Fruit fly (Drosophila melanogaster) whole organism, embryonic: Measurements from ENCODE around the gene stet.
A peak's percentile ranks its signal among the peaks of the same experiment; 100 is the strongest.

ENCODE experiments used
- Ada2b ChIP-seq: fragments of 200-800 bp; sonication (Bioruptor generic); IDR thresholded peaks from 2 replicates; pipeline ENCODE4 v1.3.6; 2022; ENCODE audit warnings: missing biosample characterization, missing genetic modification characterization
- Atf-2 ChIP-seq: fragments of 200-800 bp; sonication (Bioruptor generic); optimal IDR thresholded peaks from 2 replicates; lab custom pipeline; 2016; ENCODE audit warnings: missing biosample characterization, missing genetic modification characterization
- CG11093 ChIP-seq: fragments of 200-800 bp; sonication (Bioruptor generic); IDR thresholded peaks from 3 replicates; pipeline ENCODE4 v1.3.6; 2022; ENCODE audit warnings: missing biosample characterization, missing genetic modification characterization
- CG12155 ChIP-seq: fragments of 200-800 bp; sonication (Bioruptor generic); optimal IDR thresholded peaks from 3 replicates; lab custom pipeline; 2016; ENCODE audit warnings: missing biosample characterization, missing genetic modification characterization
- CG12391 ChIP-seq: fragments of 200-800 bp; sonication (Bioruptor generic); optimal IDR thresholded peaks from 3 replicates; lab custom pipeline; 2018; ENCODE audit warnings: missing biosample characterization, mild to moderate bottlenecking, missing genetic modification characterization, moderate library complexity
- CG1603 ChIP-seq: fragments of 200-800 bp; sonication (Bioruptor generic); optimal IDR thresholded peaks from 2 replicates; lab custom pipeline; 2019; ENCODE audit warnings: missing biosample characterization, mild to moderate bottlenecking, missing genetic modification characterization, moderate library complexity
- CG17912 ChIP-seq: fragments of 200-800 bp; sonication (Bioruptor generic); optimal IDR thresholded peaks from 2 replicates; lab custom pipeline; 2018; ENCODE audit warnings: missing biosample characterization, mild to moderate bottlenecking, missing genetic modification characterization
- CG32767 ChIP-seq: fragments of 200-800 bp; sonication (Bioruptor generic); IDR thresholded peaks from 2 replicates; pipeline ENCODE4 v1.3.6; 2022; ENCODE audit warnings: missing biosample characterization, missing genetic modification characterization
- CG33213 ChIP-seq: fragments of 200-800 bp; sonication (Bioruptor generic); optimal IDR thresholded peaks from 3 replicates; lab custom pipeline; 2016; ENCODE audit warnings: missing biosample characterization, missing genetic modification characterization
- CG3847 ChIP-seq: fragments of 200-800 bp; sonication (Bioruptor generic); IDR thresholded peaks from 2 replicates; pipeline ENCODE4 v1.3.6; 2022; ENCODE audit warnings: missing biosample characterization, missing genetic modification characterization
- CG42726 ChIP-seq: fragments of 200-800 bp; sonication (Bioruptor generic); IDR thresholded peaks from 2 replicates; pipeline ENCODE4 v1.3.6; 2022; ENCODE audit warnings: missing biosample characterization, missing genetic modification characterization; ENCODE audit not compliant: partially characterized antibody
- CG4730 ChIP-seq: fragments of 200-800 bp; sonication (Bioruptor generic); IDR thresholded peaks from 2 replicates; pipeline ENCODE4 v1.3.6; 2022; ENCODE audit warnings: missing biosample characterization, missing genetic modification characterization
- CG5245 ChIP-seq: fragments of 200-800 bp; sonication (Bioruptor generic); optimal IDR thresholded peaks from 3 replicates; lab custom pipeline; 2016; ENCODE audit warnings: missing biosample characterization, missing genetic modification characterization
- CG6272 ChIP-seq: fragments of 200-800 bp; sonication (Bioruptor generic); IDR thresholded peaks from 2 replicates; pipeline ENCODE4 v1.3.6; 2022; ENCODE audit warnings: missing biosample characterization, missing genetic modification characterization
- CG7372 ChIP-seq: fragments of 200-800 bp; sonication (Bioruptor generic); IDR thresholded peaks from 2 replicates; pipeline ENCODE4 v1.3.6; 2022; ENCODE audit warnings: missing biosample characterization, missing genetic modification characterization
- CoRest ChIP-seq: fragments of 200-800 bp; sonication (Bioruptor generic); optimal IDR thresholded peaks from 3 replicates; lab custom pipeline; 2018; ENCODE audit warnings: missing biosample characterization, mild to moderate bottlenecking, missing genetic modification characterization, moderate library complexity
- Dip3 ChIP-seq: fragments of 200-800 bp; sonication (Bioruptor generic); optimal IDR thresholded peaks from 3 replicates; lab custom pipeline; 2016; ENCODE audit warnings: missing biosample characterization, missing genetic modification characterization
- E2f1 ChIP-seq: fragments of 200-800 bp; sonication (Bioruptor generic); IDR thresholded peaks from 2 replicates; pipeline ENCODE4 v1.3.6; 2022; ENCODE audit warnings: missing biosample characterization, missing genetic modification characterization
- Elba2 ChIP-seq: fragments of 200-800 bp; sonication (Bioruptor generic); optimal IDR thresholded peaks from 3 replicates; lab custom pipeline; 2016; ENCODE audit warnings: missing biosample characterization, missing genetic modification characterization
- HLH4C ChIP-seq: fragments of 200-800 bp; sonication (Bioruptor generic); IDR thresholded peaks from 3 replicates; pipeline ENCODE4 v1.3.6; 2022; ENCODE audit warnings: missing biosample characterization, missing genetic modification characterization; ENCODE audit not compliant: partially characterized antibody
- Hmr ChIP-seq: fragments of 200-800 bp; sonication (Bioruptor generic); optimal IDR thresholded peaks from 3 replicates; lab custom pipeline; 2017; ENCODE audit warnings: mild to moderate bottlenecking, missing biosample characterization, missing genetic modification reagents, missing genetic modification characterization
- Nf-YC ChIP-seq: fragments of 200-800 bp; optimal IDR thresholded peaks from 3 replicates; lab custom pipeline; 2019; ENCODE audit warnings: missing biosample characterization, mild to moderate bottlenecking, missing genetic modification characterization, moderate library complexity
- Ssrp ChIP-seq: fragments of 200-800 bp; sonication (Bioruptor generic); optimal IDR thresholded peaks from 2 replicates; lab custom pipeline; 2018; ENCODE audit warnings: missing biosample characterization, mild to moderate bottlenecking, missing genetic modification characterization, moderate library complexity
- amos ChIP-seq: fragments of 200-800 bp; sonication (Bioruptor generic); IDR thresholded peaks from 2 replicates; pipeline ENCODE4 v1.3.6; 2022; ENCODE audit warnings: missing biosample characterization, missing genetic modification characterization; ENCODE audit not compliant: partially characterized antibody
- az2 ChIP-seq: fragments of 200-800 bp; sonication (Bioruptor generic); optimal IDR thresholded peaks from 3 replicates; lab custom pipeline; 2016; ENCODE audit warnings: missing biosample characterization, missing genetic modification characterization
- bsh ChIP-seq, 2 experiments: fragments of 200-800 bp; sonication (Bioruptor generic); optimal IDR thresholded peaks; 2 replicates each; lab custom pipeline; 2017 to 2018; ENCODE audit warnings: mild to moderate bottlenecking in 2 of 2, missing biosample characterization in 2 of 2, missing genetic modification characterization in 2 of 2, moderate library complexity in 1 of 2
- chinmo ChIP-seq: fragments of 200-800 bp; sonication (Bioruptor generic); IDR thresholded peaks from 4 replicates; pipeline ENCODE4 v1.3.6; 2022; ENCODE audit warnings: missing biosample characterization, missing genetic modification characterization; ENCODE audit not compliant: partially characterized antibody
- gcm ChIP-seq: fragments of 200-800 bp; sonication (Bioruptor generic); optimal IDR thresholded peaks from 2 replicates; lab custom pipeline; 2019; ENCODE audit warnings: missing biosample characterization, mild to moderate bottlenecking, missing genetic modification characterization, moderate library complexity
- grau ChIP-seq: fragments of 200-800 bp; optimal IDR thresholded peaks from 3 replicates; lab custom pipeline; 2019; ENCODE audit warnings: missing biosample characterization, mild to moderate bottlenecking, missing genetic modification characterization, moderate library complexity
- gsb-n ChIP-seq: fragments of 200-800 bp; sonication (Bioruptor generic); optimal IDR thresholded peaks from 3 replicates; lab custom pipeline; 2018; ENCODE audit warnings: missing biosample characterization, mild to moderate bottlenecking, missing genetic modification characterization
- her ChIP-seq: fragments of 200-800 bp; sonication (Bioruptor generic); optimal IDR thresholded peaks from 2 replicates; lab custom pipeline; 2016; ENCODE audit warnings: missing biosample characterization, missing genetic modification characterization
- hkb ChIP-seq, 2 experiments: fragments of 200-800 bp in 1 of 2; fragments of >200 bp in 1 of 2; sonication (Bioruptor generic) in 1 of 2; IDR thresholded peaks in 1 of 2; optimal IDR thresholded peaks in 1 of 2; 2 replicates each; pipeline versions ENCODE4 v1.3.6 to Lab custom; 2017 to 2022; ENCODE audit warnings: missing biosample characterization in 1 of 2, missing genetic modification characterization in 1 of 2
- ind ChIP-seq: fragments of 200-800 bp; sonication (Bioruptor generic); optimal IDR thresholded peaks from 3 replicates; lab custom pipeline; 2016; ENCODE audit warnings: missing biosample characterization, missing genetic modification characterization
- knrl ChIP-seq: fragments of 200-800 bp; sonication (Bioruptor generic); IDR thresholded peaks from 3 replicates; pipeline ENCODE4 v1.3.6; 2022; ENCODE audit warnings: missing biosample characterization, missing genetic modification characterization; ENCODE audit not compliant: partially characterized antibody
- nau ChIP-seq: fragments of 200-800 bp; sonication (Bioruptor generic); optimal IDR thresholded peaks from 3 replicates; lab custom pipeline; 2017; ENCODE audit warnings: missing biosample characterization, mild to moderate bottlenecking, missing genetic modification characterization, missing genetic modification reagents
- oc ChIP-seq: fragments of 200-800 bp; sonication (Bioruptor generic); optimal IDR thresholded peaks from 2 replicates; lab custom pipeline; 2018; ENCODE audit warnings: missing biosample characterization, mild to moderate bottlenecking, missing genetic modification characterization, moderate library complexity
- psq ChIP-seq: fragments of 200-800 bp; sonication (Bioruptor generic); optimal IDR thresholded peaks from 2 replicates; lab custom pipeline; 2017; ENCODE audit warnings: missing biosample characterization, missing genetic modification characterization
- pzg ChIP-seq: fragments of 200-800 bp; sonication (Bioruptor generic); optimal IDR thresholded peaks from 3 replicates; lab custom pipeline; 2018; ENCODE audit warnings: missing biosample characterization, mild to moderate bottlenecking, missing genetic modification characterization, moderate library complexity
- schlank ChIP-seq: fragments of 200-800 bp; sonication (Bioruptor generic); optimal IDR thresholded peaks from 2 replicates; lab custom pipeline; 2018; ENCODE audit warnings: missing biosample characterization, mild to moderate bottlenecking, missing genetic modification characterization
- sim ChIP-seq: fragments of 200-800 bp; sonication (Bioruptor generic); IDR thresholded peaks from 2 replicates; pipeline ENCODE4 v1.3.6; 2022; ENCODE audit warnings: missing biosample characterization, missing genetic modification characterization
- sima ChIP-seq: fragments of 200-800 bp; sonication (Bioruptor generic); optimal IDR thresholded peaks from 2 replicates; lab custom pipeline; 2016; ENCODE audit warnings: missing biosample characterization, missing genetic modification characterization
- slbo ChIP-seq: fragments of 200-800 bp; sonication (Bioruptor generic); IDR thresholded peaks from 2 replicates; pipeline ENCODE4 v1.3.6; 2022; ENCODE audit warnings: missing biosample characterization, missing genetic modification characterization
- slp2 ChIP-seq: fragments of 200-800 bp; sonication (Bioruptor generic); optimal IDR thresholded peaks from 2 replicates; lab custom pipeline; 2016; ENCODE audit warnings: missing biosample characterization, missing genetic modification characterization
- ssp ChIP-seq: fragments of 200-800 bp; sonication (Bioruptor generic); IDR thresholded peaks from 2 replicates; pipeline ENCODE4 v1.3.6; 2022; ENCODE audit warnings: missing biosample characterization, missing genetic modification characterization
- toy ChIP-seq: fragments of 200-800 bp; sonication (Bioruptor generic); IDR thresholded peaks from 2 replicates; pipeline ENCODE4 v1.3.6; 2022; ENCODE audit warnings: missing biosample characterization, missing genetic modification characterization
- vvl ChIP-seq: fragments of 200-800 bp; sonication (Bioruptor generic); IDR thresholded peaks from 2 replicates; pipeline ENCODE4 v1.3.6; 2022; ENCODE audit warnings: missing biosample characterization, missing genetic modification characterization
- zf30C ChIP-seq: fragments of 200-800 bp; sonication (Bioruptor generic); optimal IDR thresholded peaks from 3 replicates; lab custom pipeline; 2018; ENCODE audit warnings: missing biosample characterization, mild to moderate bottlenecking, missing genetic modification characterization
- zfh1 ChIP-seq: fragments of 200-800 bp; sonication (Bioruptor generic); IDR thresholded peaks from 3 replicates; pipeline ENCODE4 v1.3.6; 2022; ENCODE audit warnings: missing biosample characterization, missing genetic modification characterization

Gene stet

DNA sequence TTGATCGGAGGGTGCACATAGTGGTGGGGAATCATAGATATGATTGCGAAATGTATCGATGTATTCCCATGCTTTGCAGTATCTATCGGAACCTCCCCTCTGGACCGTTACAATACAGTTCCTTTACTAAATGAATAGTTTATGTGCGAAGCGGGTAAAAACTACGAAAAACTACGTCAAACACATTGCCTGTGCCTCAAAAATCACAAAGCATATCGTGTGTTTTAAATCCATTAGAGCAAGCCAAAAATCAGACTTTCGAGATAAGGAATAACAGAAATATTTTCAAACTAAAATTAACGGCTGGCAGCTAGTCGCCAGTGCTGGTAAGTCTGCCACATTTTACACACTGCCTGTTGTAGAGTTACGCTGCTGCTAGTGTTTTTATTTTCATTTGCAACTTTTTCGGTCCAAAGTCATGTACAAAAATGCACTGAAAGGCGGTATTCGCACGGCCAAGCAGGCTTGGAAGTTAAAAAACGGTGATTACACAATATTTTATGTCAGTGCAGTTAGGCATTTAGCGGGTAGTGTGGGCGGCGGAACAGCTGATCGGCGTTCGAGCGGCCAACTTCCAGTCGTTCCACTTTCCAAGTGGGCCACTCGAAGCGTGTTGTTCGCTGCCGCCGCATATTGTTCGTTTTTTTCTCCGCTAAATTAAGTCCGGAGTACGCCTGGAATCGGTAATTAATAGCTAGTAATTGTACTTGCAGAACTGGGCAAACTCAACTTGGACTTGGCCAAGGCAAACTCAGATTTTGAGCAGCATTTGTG is 28.1 kb upstream of the stet start (continued):
- TF ChIP-seq bsh (GFP tag; optimal IDR thresholded peaks at IDR 0.05; lab: Kevin White, UChicago), result peak; percentile 41 to 43
- TF ChIP-seq CG12155, result peak; percentile 73
- no peak for TF ChIP-seq CG11093 (GFP tag; lab: Robert Waterston, UW)
- TF ChIP-seq Hmr (GFP tag; lab: Kevin White, UChicago), result peak; percentile 51
- peak; percentile 48 for TF ChIP-seq slp2 (GFP tag; lab: Kevin White, UChicago)
- no peak for TF ChIP-seq CG17912 (GFP tag; lab: Kevin White, UChicago)
- TF ChIP-seq chinmo (GFP tag; lab: Robert Waterston, UW), result peak; percentile 77; the same call in 3 of the 4 replicates
- TF ChIP-seq CG32767 (GFP tag; lab: Robert Waterston, UW), result 0 out of 2 replicates have a peak, but pooled peaks have one; percentile 41
- TF ChIP-seq vvl, result peak; percentile 71
- peak; percentile 74 for TF ChIP-seq CoRest
- peak; percentile 75 for TF ChIP-seq Dip3 (GFP tag; lab: Kevin White, UChicago)
- no peak for TF ChIP-seq hkb (optimal IDR thresholded peaks at IDR 0.05; lab: Kevin White, UChicago)
- peak; percentile 78 for TF ChIP-seq hkb (GFP tag; IDR thresholded peaks at IDR 0.05; lab: Robert Waterston, UW)
- TF ChIP-seq Elba2 (GFP tag; lab: Kevin White, UChicago), result no peak
- TF ChIP-seq Ada2b (GFP tag; lab: Robert Waterston, UW), result peak; percentile 55
- TF ChIP-seq gsb-n (tag; lab: Kevin White, UChicago), result no peak
- TF ChIP-seq CG1603 (tag; lab: Kevin White, UChicago), result peak; percentile 79
- peak; percentile 81 for TF ChIP-seq knrl (GFP tag; lab: Robert Waterston, UW)
- TF ChIP-seq oc, result no peak
- TF ChIP-seq CG33213 (GFP tag; lab: Kevin White, UChicago), result peak; percentile 60
- TF ChIP-seq CG5245, result peak; percentile 11
- no peak for TF ChIP-seq nau
- no peak; the same call in 1 of the 2 replicates for TF ChIP-seq E2f1
- TF ChIP-seq zf30C (GFP tag; lab: Kevin White, UChicago), result no peak
- TF ChIP-seq zfh1 (GFP tag; lab: Robert Waterston, UW), result peak; percentile 67; the same call in 2 of the 3 replicates
- peak; percentile 83 for TF ChIP-seq amos (GFP tag; lab: Robert Waterston, UW)
- peak; percentile 41 for TF ChIP-seq CG3847 (GFP tag; lab: Robert Waterston, UW)
- TF ChIP-seq her, result peak; percentile 63
- TF ChIP-seq grau, result no peak
- TF ChIP-seq schlank (tag; lab: Kevin White, UChicago), result no peak
- no peak for TF ChIP-seq toy (GFP tag; lab: Robert Waterston, UW)
- TF ChIP-seq CG4730, result no peak
- peak; percentile 56 for TF ChIP-seq Atf-2 (GFP tag; lab: Kevin White, UChicago)
- TF ChIP-seq az2 (GFP tag; lab: Kevin White, UChicago), result peak; percentile 55
- TF ChIP-seq sim (GFP tag; lab: Robert Waterston, UW), result no peak
- no peak for TF ChIP-seq CG7372 (GFP tag; lab: Robert Waterston, UW)
- TF ChIP-seq Ssrp (tag; lab: Kevin White, UChicago), result no peak
- no peak for TF ChIP-seq gcm
- TF ChIP-seq psq (GFP tag; lab: Kevin White, UChicago), result no peak
- 0 out of 2 replicates have a peak, but pooled peaks have one; percentile 31 for TF ChIP-seq ssp (GFP tag; lab: Robert Waterston, UW)
- TF ChIP-seq CG12391 (tag; lab: Kevin White, UChicago), result peak; percentile 35
- TF ChIP-seq Nf-YC (tag; lab: Kevin White, UChicago), result no peak
- TF ChIP-seq CG42726, result peak; percentile 83
- peak; percentile 77 for TF ChIP-seq ind (GFP tag; lab: Kevin White, UChicago)
- TF ChIP-seq slbo (GFP tag; lab: Robert Waterston, UW), result peak; percentile 80
- TF ChIP-seq sima, result no peak
- TF ChIP-seq CG6272, result no peak
- TF ChIP-seq pzg (GFP tag; lab: Kevin White, UChicago), result peak; percentile 72
- TF ChIP-seq HLH4C (GFP tag; lab: Robert Waterston, UW), result peak; percentile 74
